Fruit fly (Drosophila melanogaster): ENCODE measurements around the gene CG43798.

CG43798 gene

DNA sequence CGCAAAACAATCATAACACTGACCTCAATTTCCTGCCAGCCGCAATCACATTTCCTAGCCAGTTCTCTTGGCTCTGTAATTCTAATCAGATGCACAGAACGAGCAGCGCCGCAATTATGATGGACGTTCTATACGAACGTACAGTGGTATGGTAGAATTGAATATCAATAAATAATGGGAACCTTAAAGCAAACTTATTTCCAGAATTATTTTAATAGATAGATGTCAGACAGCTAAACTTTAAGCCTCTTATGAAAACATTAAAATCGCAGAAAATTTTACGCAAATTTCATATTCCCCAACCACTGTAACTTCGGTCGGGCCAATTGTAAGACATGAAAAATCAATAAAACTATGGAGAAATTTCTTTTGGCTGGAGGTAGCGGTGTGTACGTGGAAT lies 27.7 kb upstream of the CG43798 start:
- TF ChIP-seq CG8319 (GFP tag; optimal IDR thresholded peaks at IDR 0.05) (no peak), Eip93F (GFP tag; optimal IDR thresholded peaks at IDR 0.05) (no peak), eg (GFP tag; IDR thresholded peaks at IDR 0.05) (peak; percentile 82), CG7368 (GFP tag; optimal IDR thresholded peaks at IDR 0.05) (no peak), Ets21C (GFP tag; optimal IDR thresholded peaks at IDR 0.05) (no peak), CG11762 (GFP tag; optimal IDR thresholded peaks at IDR 0.05; ENCODE audit: insufficient read depth) (no peak), fkh (GFP tag; optimal IDR thresholded peaks at IDR 0.05) (no peak), CG10631 (GFP tag; optimal IDR thresholded peaks at IDR 0.05) (peak; percentile 37), OdsH (GFP tag; optimal IDR thresholded peaks at IDR 0.05) (peak; percentile 42), CG11294 (GFP tag; IDR thresholded peaks at IDR 0.05) (peak; percentile 44; the same call in 1 of the 2 replicates), ss (GFP tag; optimal IDR thresholded peaks at IDR 0.05) (no peak), CG10669 (GFP tag; optimal IDR thresholded peaks at IDR 0.05) (no peak), CG8632 (GFP tag; optimal IDR thresholded peaks at IDR 0.05) (no peak), CG6163 (GFP tag; IDR thresholded peaks at IDR 0.05) (peak; percentile 68), vri (GFP tag; optimal IDR thresholded peaks at IDR 0.05) (no peak), CG34406 (GFP tag; optimal IDR thresholded peaks at IDR 0.05) (no peak), CG11902 (GFP tag; optimal IDR thresholded peaks at IDR 0.05) (no peak), Sox102F (GFP tag; optimal IDR thresholded peaks at IDR 0.05) (no peak), Ets96B (tag; optimal IDR thresholded peaks at IDR 0.05) (peak; percentile 16), Met (GFP tag; optimal IDR thresholded peaks at IDR 0.05) (peak; percentile 7), CG1621 (tag; optimal IDR thresholded peaks at IDR 0.05) (no peak), Eip78C (GFP tag) (peak; percentile 77), CG3919 (GFP tag; optimal IDR thresholded peaks at IDR 0.05) (peak; percentile 26), spab (GFP tag; optimal IDR thresholded peaks at IDR 0.05) (no peak), Smox (GFP tag; optimal IDR thresholded peaks at IDR 0.05) (no peak), CG6792 (GFP tag; optimal IDR thresholded peaks at IDR 0.05) (no peak), Hr38 (GFP tag; optimal IDR thresholded peaks at IDR 0.05) (no peak), pdm3 (GFP tag; optimal IDR thresholded peaks at IDR 0.05) (peak; percentile 11), Gug (GFP tag; IDR thresholded peaks at IDR 0.05) (peak; percentile 67), CG32006 (GFP tag; optimal IDR thresholded peaks at IDR 0.05) (peak; percentile 76), topi (GFP tag; optimal IDR thresholded peaks at IDR 0.05) (no peak), CG31627 (GFP tag; optimal IDR thresholded peaks at IDR 0.05) (no peak), CG4318 (GFP tag; optimal IDR thresholded peaks at IDR 0.05) (peak; percentile 39), salr (GFP tag; optimal IDR thresholded peaks at IDR 0.05) (peak in 1 of 2 experiments; percentile 66), cyc (GFP tag; optimal IDR thresholded peaks at IDR 0.05) (no peak), acj6 (GFP tag; optimal IDR thresholded peaks at IDR 0.05) (peak; percentile 21), CG15336 (GFP tag; IDR thresholded peaks at IDR 0.05) (peak; percentile 80), Blimp-1 (GFP tag; optimal IDR thresholded peaks at IDR 0.05) (no peak), esn (GFP tag; optimal IDR thresholded peaks at IDR 0.05) (no peak), Eip75B (GFP tag; optimal IDR thresholded peaks at IDR 0.05) (peak; percentile 25), CG6808 (GFP tag; optimal IDR thresholded peaks at IDR 0.05) (no peak), dsx (GFP tag; optimal IDR thresholded peaks at IDR 0.05; ENCODE audit: poor library complexity, severe bottlenecking) (no peak), CG9139 (GFP tag; optimal IDR thresholded peaks at IDR 0.05) (no peak), dac (GFP tag; optimal IDR thresholded peaks at IDR 0.05) (peak; percentile 10), net (GFP tag; optimal IDR thresholded peaks at IDR 0.05) (peak; percentile 17), CG6854 (GFP tag; optimal IDR thresholded peaks at IDR 0.05) (no peak), lz (GFP tag; optimal IDR thresholded peaks at IDR 0.05) (no peak), fd85E (GFP tag; optimal IDR thresholded peaks at IDR 0.05) (no peak), CG6276 (GFP tag; optimal IDR thresholded peaks at IDR 0.05) (peak; percentile 54), Hr4 (GFP tag; optimal IDR thresholded peaks at IDR 0.05) (peak; percentile 56), CG16779 (tag; optimal IDR thresholded peaks at IDR 0.05) (no peak), Sox14 (GFP tag; optimal IDR thresholded peaks at IDR 0.05) (peak; percentile 39)
